Worm (Caenorhabditis elegans): ENCODE measurements around the gene pph-2.

The pph-2 gene

DNA sequence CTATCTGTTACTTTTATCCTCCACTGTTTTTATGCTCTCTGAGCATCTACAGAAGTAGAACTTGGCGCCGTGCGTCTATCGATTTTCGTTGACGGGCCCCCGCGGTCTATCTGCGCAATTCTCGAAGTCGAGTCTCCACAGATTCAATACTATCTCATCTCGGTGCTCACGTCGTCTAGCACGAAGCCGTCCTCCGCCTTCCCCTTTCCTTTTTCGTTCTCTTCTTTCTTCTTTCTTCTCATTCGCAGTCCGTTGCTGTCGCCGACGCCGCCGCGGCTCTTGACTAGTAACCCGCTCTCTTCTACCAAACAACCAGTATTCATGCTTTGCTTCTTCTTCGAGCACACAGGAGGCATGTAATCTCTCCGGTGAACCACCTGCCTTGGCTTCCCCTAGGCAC, 6.5 kb downstream of the pph-2 start:
- TF ChIP-seq unc-39 (tag; optimal IDR thresholded peaks at IDR 0.05), result no peak
- TF ChIP-seq blmp-1 (tag; optimal IDR thresholded peaks at IDR 0.05), result no peak
- no peak for TF ChIP-seq sptf-1 (tag; optimal IDR thresholded peaks at IDR 0.05)
- TF ChIP-seq nhr-28 (tag; optimal IDR thresholded peaks at IDR 0.05), result no peak
- no peak for TF ChIP-seq nhr-2 (tag; optimal IDR thresholded peaks at IDR 0.05)
- no peak for TF ChIP-seq lin-13 (tag; optimal IDR thresholded peaks at IDR 0.05)
- no peak for TF ChIP-seq elt-1 (tag; optimal IDR thresholded peaks at IDR 0.05; ENCODE audit: borderline replicate concordance, insufficient read depth)
- TF ChIP-seq lin-32 (GFP tag; optimal IDR thresholded peaks at IDR 0.05), result peak; percentile 41
- no peak for TF ChIP-seq flh-1 (GFP tag; optimal IDR thresholded peaks at IDR 0.05)
- peak; percentile 47 for TF ChIP-seq cnd-1 (tag; optimal IDR thresholded peaks at IDR 0.05)
- TF ChIP-seq drap-1 (GFP tag; optimal IDR thresholded peaks at IDR 0.05), result no peak
- TF ChIP-seq unc-120 (tag; optimal IDR thresholded peaks at IDR 0.05; ENCODE audit: poor library complexity, severe bottlenecking), result no peak
- peak; percentile 42 for TF ChIP-seq ces-1 (GFP tag; optimal IDR thresholded peaks at IDR 0.05)
- TF ChIP-seq pha-4 (tag; optimal IDR thresholded peaks at IDR 0.05), result no peak
- TF ChIP-seq mep-1 (tag; optimal IDR thresholded peaks at IDR 0.05), result peak; percentile 4
- TF ChIP-seq nhr-76 (tag; optimal IDR thresholded peaks at IDR 0.05), result no peak

DNA sequence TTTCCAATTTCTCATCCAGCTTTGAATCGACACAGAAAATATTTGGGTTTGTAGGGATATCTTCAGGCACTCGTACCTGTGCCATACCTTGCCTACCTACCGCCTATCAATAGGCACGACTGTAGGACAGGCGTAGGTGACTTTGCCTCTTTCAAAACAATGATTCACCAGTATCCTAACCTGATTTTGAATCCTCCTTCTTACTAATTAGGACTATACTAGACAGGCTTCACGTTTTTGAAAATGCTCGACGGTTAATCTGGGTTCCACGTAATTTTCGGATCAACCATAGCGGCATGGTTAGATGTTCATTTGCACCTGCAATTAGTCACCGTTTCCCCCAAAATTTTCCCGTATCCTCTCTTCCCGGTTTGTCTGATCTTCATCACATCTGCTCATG, 9.1 kb downstream of the pph-2 start:
- TF ChIP-seq nhr-28 (tag; optimal IDR thresholded peaks at IDR 0.05) (no peak), sem-2 (GFP tag; optimal IDR thresholded peaks at IDR 0.05) (no peak), ceh-43 (GFP tag; optimal IDR thresholded peaks at IDR 0.05) (peak; percentile 41), mep-1 (tag; optimal IDR thresholded peaks at IDR 0.05) (no peak), pha-4 (tag; optimal IDR thresholded peaks at IDR 0.05) (no peak), nhr-76 (tag; optimal IDR thresholded peaks at IDR 0.05) (no peak), hlh-1 (tag; optimal IDR thresholded peaks at IDR 0.05) (no peak), zip-8 (tag; optimal IDR thresholded peaks at IDR 0.05) (no peak)

DNA sequence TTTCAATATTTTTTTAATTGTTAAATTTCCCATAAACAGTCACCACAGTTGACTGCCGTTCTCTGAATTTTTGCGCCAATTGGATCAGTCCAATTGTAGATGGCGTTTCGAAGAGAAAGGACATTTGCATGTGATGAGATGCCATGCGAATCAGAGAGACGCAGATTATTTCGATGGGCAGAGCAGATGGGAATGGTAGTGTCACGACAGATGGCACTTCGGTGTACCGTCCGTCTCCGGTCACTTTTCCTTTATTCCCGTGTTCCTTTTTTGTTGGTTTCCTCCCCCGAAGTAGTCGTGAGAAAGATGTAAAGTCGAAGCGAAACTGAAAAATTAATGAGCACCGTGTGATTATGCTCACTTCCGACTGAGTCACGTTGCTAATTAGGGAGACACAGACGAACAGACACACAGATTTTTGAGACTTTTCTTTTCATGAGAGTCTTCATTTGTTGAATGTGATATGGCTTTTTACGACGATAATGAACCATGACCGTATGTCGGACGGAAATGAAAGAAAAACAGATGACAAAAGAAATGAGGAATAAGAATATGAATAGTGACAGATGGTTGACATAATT, 9.8 kb downstream of the pph-2 start:
- TF ChIP-seq cnd-1 (tag; optimal IDR thresholded peaks at IDR 0.05) (peak; percentile 92), nhr-2 (tag; optimal IDR thresholded peaks at IDR 0.05) (peak; percentile 95), mls-2 (tag; optimal IDR thresholded peaks at IDR 0.05) (peak; percentile 7), M03D4.4 (tag; optimal IDR thresholded peaks at IDR 0.05) (no peak), mep-1 (tag; optimal IDR thresholded peaks at IDR 0.05) (peak; percentile 12), elt-1 (tag; optimal IDR thresholded peaks at IDR 0.05; ENCODE audit: borderline replicate concordance, insufficient read depth) (no peak), ceh-83 (GFP tag; optimal IDR thresholded peaks at IDR 0.05) (no peak), ces-1 (GFP tag; optimal IDR thresholded peaks at IDR 0.05) (peak; percentile 49), lin-32 (GFP tag; optimal IDR thresholded peaks at IDR 0.05) (peak; percentile 96), sptf-1 (tag; optimal IDR thresholded peaks at IDR 0.05) (peak; percentile 29)

DNA sequence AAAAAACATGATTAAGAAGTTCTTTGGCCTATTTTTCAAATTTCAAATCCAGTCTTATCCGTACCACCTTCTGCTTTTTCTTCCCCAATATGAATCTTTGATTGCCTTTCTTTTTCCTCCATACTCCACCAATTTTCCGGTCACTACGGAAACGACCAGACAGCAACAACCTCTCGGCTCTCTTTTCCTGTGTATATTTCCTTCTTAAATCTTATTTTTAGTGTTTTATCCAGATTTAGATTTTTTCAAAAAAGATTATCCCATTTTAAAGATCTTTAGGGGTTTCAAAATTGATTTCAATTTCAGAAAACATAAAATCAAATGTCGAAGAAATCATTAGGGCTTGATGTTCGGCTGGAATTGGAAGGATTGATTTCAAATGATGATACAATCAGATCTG, 13.3 kb downstream of the pph-2 start, which contains the start of gene trpa-1:
trpa-1 (plus strand) TSS at position 301 of the 400 bp plus-strand sequence.
- TF ChIP-seq hlh-1 (tag; optimal IDR thresholded peaks at IDR 0.05) (no peak), blmp-1 (tag; optimal IDR thresholded peaks at IDR 0.05) (no peak), bed-3 (GFP tag; optimal IDR thresholded peaks at IDR 0.05) (no peak), unc-39 (tag; optimal IDR thresholded peaks at IDR 0.05) (no peak), elt-1 (tag; optimal IDR thresholded peaks at IDR 0.05; ENCODE audit: borderline replicate concordance, insufficient read depth) (no peak), unc-120 (tag; optimal IDR thresholded peaks at IDR 0.05; ENCODE audit: poor library complexity, severe bottlenecking) (no peak), ham-2 (GFP tag; optimal IDR thresholded peaks at IDR 0.05) (no peak), ztf-11 (tag; optimal IDR thresholded peaks at IDR 0.05) (no peak), lin-13 (tag; optimal IDR thresholded peaks at IDR 0.05) (no peak), nhr-28 (tag; optimal IDR thresholded peaks at IDR 0.05) (no peak), unc-62 (GFP tag; optimal IDR thresholded peaks at IDR 0.05) (no peak), sptf-1 (tag; optimal IDR thresholded peaks at IDR 0.05) (no peak), mep-1 (tag; optimal IDR thresholded peaks at IDR 0.05) (no peak), nhr-237 (tag; optimal IDR thresholded peaks at IDR 0.05) (no peak), flh-1 (GFP tag; optimal IDR thresholded peaks at IDR 0.05) (no peak)

DNA sequence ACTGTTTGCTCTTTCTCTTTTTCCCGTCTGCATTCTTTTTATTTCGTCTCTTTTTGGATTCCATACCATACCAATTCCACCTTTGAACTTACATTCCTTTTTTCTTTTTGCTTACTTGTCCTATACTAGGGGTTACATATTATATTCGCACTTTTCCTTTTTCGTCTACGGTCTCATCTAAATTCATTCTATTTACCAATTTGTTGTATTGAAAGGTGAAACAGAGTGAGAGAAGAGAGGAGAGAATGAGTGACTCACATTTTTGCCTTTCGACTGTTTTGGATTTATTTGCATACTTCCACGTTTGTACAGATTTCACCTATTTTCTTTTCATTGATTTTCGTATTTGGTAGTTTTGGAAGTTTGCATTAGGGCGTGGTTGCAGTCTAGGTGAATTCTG, 14.1 kb downstream of the pph-2 start:
- TF ChIP-seq lin-13 (tag; optimal IDR thresholded peaks at IDR 0.05) (no peak), lin-32 (GFP tag; optimal IDR thresholded peaks at IDR 0.05) (no peak), pha-4 (tag; optimal IDR thresholded peaks at IDR 0.05) (no peak), ceh-39 (tag; optimal IDR thresholded peaks at IDR 0.05) (no peak), nhr-28 (tag; optimal IDR thresholded peaks at IDR 0.05) (no peak), unc-62 (GFP tag; optimal IDR thresholded peaks at IDR 0.05) (no peak), ceh-83 (GFP tag; optimal IDR thresholded peaks at IDR 0.05) (no peak), hlh-1 (tag; optimal IDR thresholded peaks at IDR 0.05) (no peak)
